Worm (Caenorhabditis elegans): ENCODE data around the gene lge-1.

DNA sequence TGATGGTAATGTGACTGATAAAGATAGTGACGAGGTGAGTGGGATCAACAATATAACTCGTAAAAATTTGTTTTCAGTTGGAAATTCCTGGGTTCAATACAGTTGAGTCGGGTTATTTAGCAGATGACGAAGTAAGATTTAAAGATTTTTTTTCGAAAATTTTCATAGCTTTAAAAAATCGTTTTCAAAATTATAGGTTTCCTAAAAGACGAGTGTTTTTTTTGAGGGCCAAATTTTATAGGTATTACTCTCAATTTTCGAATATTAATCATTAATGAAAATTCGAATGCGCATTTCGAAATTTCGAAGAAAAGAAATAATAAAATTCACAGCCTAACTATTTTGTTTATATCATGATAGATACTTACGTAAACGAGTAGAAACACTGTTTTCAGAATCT is 4.8 kb downstream of the lge-1 start:
- no peak for TF ChIP-seq mep-1 (tag; optimal IDR thresholded peaks at IDR 0.05)
- TF ChIP-seq ceh-62 (tag; optimal IDR thresholded peaks at IDR 0.05): no peak
- TF ChIP-seq snpc-4 (tag; optimal IDR thresholded peaks at IDR 0.05): no peak
- TF ChIP-seq fkh-10 (GFP tag; optimal IDR thresholded peaks at IDR 0.05): no peak
- no peak for TF ChIP-seq egl-27 (tag; optimal IDR thresholded peaks at IDR 0.05)
- no peak for TF ChIP-seq Y5F2A.4 (GFP tag; optimal IDR thresholded peaks at IDR 0.05)
- no peak for TF ChIP-seq fos-1 (tag; optimal IDR thresholded peaks at IDR 0.05)
- TF ChIP-seq hlh-11 (tag; optimal IDR thresholded peaks at IDR 0.05): no peak
- no peak for TF ChIP-seq nhr-237 (tag; optimal IDR thresholded peaks at IDR 0.05)
- no peak for TF ChIP-seq cey-2 (tag; optimal IDR thresholded peaks at IDR 0.05; ENCODE audit: borderline replicate concordance, insufficient read depth)
- TF ChIP-seq T20F7.1 (GFP tag; optimal IDR thresholded peaks at IDR 0.05): no peak
- TF ChIP-seq mes-2 (tag; optimal IDR thresholded peaks at IDR 0.05; ENCODE audit: poor library complexity, severe bottlenecking): no peak
- no peak for TF ChIP-seq hlh-30 (tag; optimal IDR thresholded peaks at IDR 0.05; ENCODE audit: insufficient read depth)

Measured in whole organism, L4 larva.